Fruit fly (Drosophila melanogaster) whole organism, wandering third instar larva: ENCODE data around the gene eEF1alpha2.

Source experiments
- Abd-B ChIP-seq: fragments of >200 bp; optimal IDR thresholded peaks from 2 replicates; lab custom pipeline; 2017; ENCODE audit warnings: missing biosample characterization, missing genetic modification characterization
- CG32264 ChIP-seq: fragments of 200-800 bp; sonication (Bioruptor generic); optimal IDR thresholded peaks from 2 replicates; lab custom pipeline; 2016; ENCODE audit warnings: missing biosample characterization, missing genetic modification characterization
- CG9705 ChIP-seq: fragments of 200-800 bp; sonication (Bioruptor generic); optimal IDR thresholded peaks from 2 replicates; lab custom pipeline; 2018; ENCODE audit warnings: missing biosample characterization, mild to moderate bottlenecking, missing genetic modification characterization
- CrebA ChIP-seq: fragments of 200-800 bp; sonication (Bioruptor generic); optimal IDR thresholded peaks from 2 replicates; lab custom pipeline; 2016; ENCODE audit warnings: missing biosample characterization, mild to moderate bottlenecking, missing genetic modification characterization, borderline replicate concordance
- Dfd ChIP-seq: fragments of >200 bp; optimal IDR thresholded peaks from 2 replicates; lab custom pipeline; 2017; ENCODE audit warnings: missing biosample characterization, missing genetic modification characterization
- Dif ChIP-seq: fragments of 200-275, 200-300 bp; sonication (Bioruptor generic); optimal IDR thresholded peaks from 2 replicates; lab custom pipeline; 2018; ENCODE audit warnings: missing biosample characterization, missing genetic modification characterization; ENCODE audit not compliant: partially characterized antibody
- GATAd ChIP-seq: sonication (Bioruptor generic); optimal IDR thresholded peaks from 2 replicates; lab custom pipeline; 2016; ENCODE audit warnings: missing biosample characterization, missing genetic modification characterization
- HLH106 ChIP-seq: fragments of 200-800 bp; optimal IDR thresholded peaks from 3 replicates; lab custom pipeline; 2019; ENCODE audit warnings: missing biosample characterization, mild to moderate bottlenecking, missing genetic modification characterization, moderate library complexity
- Hnf4 ChIP-seq: fragments of 200-800 bp; sonication (Bioruptor generic); optimal IDR thresholded peaks from 2 replicates; lab custom pipeline; 2016; ENCODE audit warnings: missing biosample characterization, mild to moderate bottlenecking, missing genetic modification characterization
- Hr78 ChIP-seq: fragments of >200 bp; optimal IDR thresholded peaks from 2 replicates; lab custom pipeline; 2017; ENCODE audit warnings: missing biosample characterization, missing genetic modification characterization
- Hr83 ChIP-seq: fragments of 200-300 bp; sonication (Bioruptor generic); optimal IDR thresholded peaks from 2 replicates; lab custom pipeline; 2016; ENCODE audit warnings: missing biosample characterization, mild to moderate bottlenecking, missing genetic modification characterization, moderate library complexity; ENCODE audit not compliant: poor library complexity, severe bottlenecking
- Jra ChIP-seq: sonication (Bioruptor generic); optimal IDR thresholded peaks from 2 replicates; lab custom pipeline; 2016; ENCODE audit warnings: missing biosample characterization, missing genetic modification characterization
- Mio ChIP-seq: sonication (Bioruptor generic); optimal IDR thresholded peaks from 2 replicates; lab custom pipeline; 2016; ENCODE audit warnings: missing biosample characterization, missing genetic modification characterization
- Myc ChIP-seq: fragments of >200 bp; optimal IDR thresholded peaks from 2 replicates; lab custom pipeline; 2017
- N ChIP-seq: fragments of >200 bp; optimal IDR thresholded peaks from 2 replicates; lab custom pipeline; 2018; ENCODE audit warnings: missing biosample characterization, missing external identifiers, missing genetic modification characterization
- OdsH ChIP-seq: fragments of 200-800 bp; sonication (Bioruptor generic); optimal IDR thresholded peaks from 2 replicates; lab custom pipeline; 2016; ENCODE audit warnings: missing biosample characterization, mild to moderate bottlenecking, missing genetic modification characterization
- Rel ChIP-seq, 2 experiments: fragments of 200-800 bp; sonication (Bioruptor generic) in 1 of 2; optimal IDR thresholded peaks; 2 replicates in 1 of 2; 3 replicates in 1 of 2; lab custom pipeline; 2016 to 2019; ENCODE audit warnings: mild to moderate bottlenecking in 2 of 2, missing biosample characterization in 2 of 2, missing genetic modification characterization in 2 of 2, moderate library complexity in 1 of 2
- Sp1 ChIP-seq: fragments of 200-800 bp; sonication (Bioruptor generic); optimal IDR thresholded peaks from 3 replicates; lab custom pipeline; 2019; ENCODE audit warnings: missing biosample characterization, mild to moderate bottlenecking, missing genetic modification characterization, moderate library complexity
- Vsx2 ChIP-seq: fragments of 200-300, 225-300 bp; sonication (Bioruptor generic); optimal IDR thresholded peaks from 2 replicates; lab custom pipeline; 2018; ENCODE audit warnings: missing biosample characterization, missing genetic modification characterization; ENCODE audit not compliant: partially characterized antibody
- br ChIP-seq: fragments of 200-800 bp; sonication (Bioruptor generic); optimal IDR thresholded peaks from 2 replicates; lab custom pipeline; 2016; ENCODE audit warnings: missing biosample characterization, missing genetic modification characterization
- brk ChIP-seq: fragments of 200-800 bp; sonication (Bioruptor generic); optimal IDR thresholded peaks from 2 replicates; lab custom pipeline; 2016; ENCODE audit warnings: missing biosample characterization, mild to moderate bottlenecking, missing genetic modification characterization
- dl ChIP-seq, 2 experiments: fragments of 175-275, 200-275 bp in 1 of 2; fragments of 200-275 bp in 1 of 2; sonication (Bioruptor generic); optimal IDR thresholded peaks; lab custom pipeline; 2018; ENCODE audit warnings: mild to moderate bottlenecking in 2 of 2, missing biosample characterization in 2 of 2, missing genetic modification characterization in 2 of 2, moderate library complexity in 2 of 2; ENCODE audit not compliant: partially characterized antibody in 2 of 2, insufficient read depth in 1 of 2
- dmrt93B ChIP-seq: fragments of 200-800 bp; sonication (Bioruptor generic); optimal IDR thresholded peaks from 2 replicates; lab custom pipeline; 2018; ENCODE audit warnings: missing biosample characterization, mild to moderate bottlenecking, missing genetic modification characterization
- dsf ChIP-seq: sonication (Bioruptor generic); optimal IDR thresholded peaks from 2 replicates; lab custom pipeline; 2016; ENCODE audit warnings: missing biosample characterization, missing genetic modification characterization, borderline replicate concordance
- ey ChIP-seq: fragments of 200-800 bp; sonication (Bioruptor generic); optimal IDR thresholded peaks from 2 replicates; lab custom pipeline; 2016; ENCODE audit warnings: missing biosample characterization, missing genetic modification characterization
- foxo ChIP-seq, 2 experiments: fragments of 200-800 bp; sonication (Bioruptor generic); optimal IDR thresholded peaks; 2 replicates in 1 of 2; 3 replicates in 1 of 2; lab custom pipeline; 2016 to 2017; ENCODE audit warnings: missing biosample characterization in 2 of 2, missing genetic modification characterization in 2 of 2
- fru ChIP-seq: fragments of 200-800 bp; sonication (Bioruptor generic); optimal IDR thresholded peaks from 3 replicates; lab custom pipeline; 2016; ENCODE audit warnings: missing biosample characterization, mild to moderate bottlenecking, missing genetic modification characterization
- h ChIP-seq: fragments of 200-800 bp; sonication (Bioruptor generic); optimal IDR thresholded peaks from 3 replicates; lab custom pipeline; 2016; ENCODE audit warnings: missing biosample characterization, mild to moderate bottlenecking, missing genetic modification characterization
- jim ChIP-seq: fragments of 175-275, 200-325 bp; sonication (Bioruptor generic); optimal IDR thresholded peaks from 2 replicates; lab custom pipeline; 2016; ENCODE audit warnings: missing biosample characterization, mild to moderate bottlenecking, missing genetic modification characterization
- lola ChIP-seq: fragments of >200 bp; optimal IDR thresholded peaks from 2 replicates; lab custom pipeline; 2017; ENCODE audit warnings: missing biosample characterization, missing genetic modification characterization
- pan ChIP-seq: fragments of >200 bp; optimal IDR thresholded peaks from 2 replicates; lab custom pipeline; 2017
- psq ChIP-seq: fragments of 200-800 bp; sonication (Bioruptor generic); optimal IDR thresholded peaks from 3 replicates; lab custom pipeline; 2017; ENCODE audit warnings: missing biosample characterization, mild to moderate bottlenecking, missing genetic modification characterization, moderate library complexity
- rgr ChIP-seq: fragments of 200-800 bp; sonication (Bioruptor generic); optimal IDR thresholded peaks from 3 replicates; lab custom pipeline; 2016; ENCODE audit warnings: missing biosample characterization, mild to moderate bottlenecking, missing genetic modification characterization
- sage ChIP-seq: fragments of 200-800 bp; sonication (Bioruptor generic); optimal IDR thresholded peaks from 2 replicates; lab custom pipeline; 2016; ENCODE audit warnings: missing biosample characterization, mild to moderate bottlenecking, missing genetic modification characterization
- sv ChIP-seq: fragments of 200-800 bp; sonication (Bioruptor generic); optimal IDR thresholded peaks from 3 replicates; lab custom pipeline; 2016; ENCODE audit warnings: missing biosample characterization, missing genetic modification characterization
- tai ChIP-seq: sonication (Bioruptor generic); optimal IDR thresholded peaks from 2 replicates; lab custom pipeline; 2016; ENCODE audit warnings: missing biosample characterization, missing genetic modification characterization
- usp ChIP-seq: fragments of >200 bp; optimal IDR thresholded peaks from 2 replicates; lab custom pipeline; 2017; ENCODE audit warnings: missing biosample characterization, missing genetic modification characterization
- woc ChIP-seq: sonication (Bioruptor generic); optimal IDR thresholded peaks from 2 replicates; lab custom pipeline; 2016; ENCODE audit warnings: missing biosample characterization, mild to moderate bottlenecking, missing genetic modification characterization

Gene eEF1alpha2

dm6 chr3R:31698143-31698776 lies 40.0 kb upstream of the eEF1alpha2 start (continued):
- TF ChIP-seq dsf (GFP tag; lab: Kevin White, UChicago) (peak; percentile 51), Jra (GFP tag; lab: Kevin White, UChicago) (peak; percentile 89), CG32264 (GFP tag; lab: Kevin White, UChicago) (peak; percentile 90), lola (GFP tag; lab: Kevin White, UChicago) (no peak), Sp1 (GFP tag; lab: Kevin White, UChicago) (peak; percentile 96), brk (GFP tag; lab: Kevin White, UChicago) (peak; percentile 76), psq (GFP tag; lab: Kevin White, UChicago) (peak; percentile 92)

dm6 chr3R:31700212-31700611 lies 38.1 kb upstream of the eEF1alpha2 start:
- TF ChIP-seq Dif (GFP tag; lab: Kevin White, UChicago) (no peak), h (GFP tag; lab: Kevin White, UChicago) (no peak), ey (GFP tag; lab: Kevin White, UChicago) (peak; percentile 9), fru (GFP tag; lab: Kevin White, UChicago) (peak; percentile 13), foxo (GFP tag; optimal IDR thresholded peaks at IDR 0.05; lab: Kevin White, UChicago) (no peak), Rel (GFP tag; optimal IDR thresholded peaks at IDR 0.05; lab: Kevin White, UChicago) (no peak), Rel (tag; optimal IDR thresholded peaks at IDR 0.05; lab: Kevin White, UChicago) (no peak), rgr (GFP tag; lab: Kevin White, UChicago) (peak; percentile 5), psq (GFP tag; lab: Kevin White, UChicago) (no peak), Dfd (GFP tag; lab: Kevin White, UChicago) (no peak), Vsx2 (GFP tag; lab: Kevin White, UChicago) (no peak), Mio (GFP tag; lab: Kevin White, UChicago) (no peak), usp (no peak), dmrt93B (GFP tag; lab: Kevin White, UChicago) (no peak), CG32264 (GFP tag; lab: Kevin White, UChicago) (no peak), sv (GFP tag; lab: Kevin White, UChicago) (no peak), Abd-B (GFP tag; lab: Kevin White, UChicago) (no peak), lola (GFP tag; lab: Kevin White, UChicago) (no peak), Sp1 (GFP tag; lab: Kevin White, UChicago) (no peak)

dm6 chr3R:31701934-31702333 lies 36.3 kb upstream of the eEF1alpha2 start:
- TF ChIP-seq ey (GFP tag; lab: Kevin White, UChicago) (no peak), Dif (GFP tag; lab: Kevin White, UChicago) (peak; percentile 27), Abd-B (GFP tag; lab: Kevin White, UChicago) (no peak), psq (GFP tag; lab: Kevin White, UChicago) (peak; percentile 29), lola (GFP tag; lab: Kevin White, UChicago) (no peak), Hr78 (GFP tag; lab: Kevin White, UChicago) (no peak), Vsx2 (GFP tag; lab: Kevin White, UChicago) (peak; percentile 47), Jra (GFP tag; lab: Kevin White, UChicago) (no peak), CrebA (GFP tag; lab: Kevin White, UChicago) (no peak), Myc (no peak), sage (GFP tag; lab: Kevin White, UChicago) (no peak), br (GFP tag; lab: Kevin White, UChicago) (no peak), GATAd (GFP tag; lab: Kevin White, UChicago) (no peak), foxo (GFP tag; optimal IDR thresholded peaks at IDR 0.05; lab: Kevin White, UChicago) (peak in 1 of 2 experiments; percentile 2), Hnf4 (GFP tag; lab: Kevin White, UChicago) (no peak), dsf (GFP tag; lab: Kevin White, UChicago) (no peak), Dfd (GFP tag; lab: Kevin White, UChicago) (no peak), jim (GFP tag; lab: Kevin White, UChicago) (no peak), Hr83 (peak; percentile 27), CG9705 (GFP tag; lab: Kevin White, UChicago) (peak; percentile 16), usp (no peak), Sp1 (GFP tag; lab: Kevin White, UChicago) (peak; percentile 49), rgr (GFP tag; lab: Kevin White, UChicago) (no peak), brk (GFP tag; lab: Kevin White, UChicago) (peak; percentile 30), HLH106 (peak; percentile 12), CG32264 (GFP tag; lab: Kevin White, UChicago) (no peak), tai (GFP tag; lab: Kevin White, UChicago) (no peak), dl (GFP tag; optimal IDR thresholded peaks at IDR 0.05; lab: Kevin White, UChicago; ENCODE audit: insufficient read depth in 1 of 2, partially characterized antibody in 2 of 2) (no peak), Rel (GFP tag; optimal IDR thresholded peaks at IDR 0.05; lab: Kevin White, UChicago) (no peak), Rel (tag; optimal IDR thresholded peaks at IDR 0.05; lab: Kevin White, UChicago) (peak; percentile 39), dmrt93B (GFP tag; lab: Kevin White, UChicago) (no peak), OdsH (GFP tag; lab: Kevin White, UChicago) (no peak), woc (GFP tag; lab: Kevin White, UChicago) (no peak), N (GFP tag; lab: Kevin White, UChicago) (no peak), fru (GFP tag; lab: Kevin White, UChicago) (peak; percentile 66), pan (lab: Kevin White, UChicago) (no peak), h (GFP tag; lab: Kevin White, UChicago) (peak; percentile 14), Mio (GFP tag; lab: Kevin White, UChicago) (no peak), sv (GFP tag; lab: Kevin White, UChicago) (no peak)
